Worm (Caenorhabditis elegans) whole organism, mixed stage, embryonic: Measurements from ENCODE around the gene C07C7.3.

ENCODE experiments used
- M03D4.4 ChIP-seq: sonication (generic microtip); optimal IDR thresholded peaks from 2 replicates; lab custom pipeline; 2017; ENCODE audit warnings: mild to moderate bottlenecking, missing genetic modification characterization, missing compliant biosample characterization
- bed-3 ChIP-seq: fragments of 200-800 bp; sonication (Bioruptor generic); optimal IDR thresholded peaks from 3 replicates; lab custom pipeline; 2018; ENCODE audit warnings: mild to moderate bottlenecking, missing genetic modification characterization, moderate library complexity, missing compliant biosample characterization
- blmp-1 ChIP-seq: fragments of 150-350 bp; optimal IDR thresholded peaks from 2 replicates; lab custom pipeline; 2014; ENCODE audit warnings: missing biosample characterization, missing genetic modification characterization
- ceh-39 ChIP-seq: fragments of 150-350 bp; optimal IDR thresholded peaks from 2 replicates; lab custom pipeline; 2014; ENCODE audit warnings: missing biosample characterization, missing genetic modification characterization
- ceh-43 ChIP-seq: fragments of 200-800 bp; sonication (Bioruptor generic); optimal IDR thresholded peaks from 2 replicates; lab custom pipeline; 2018; ENCODE audit warnings: mild to moderate bottlenecking, missing genetic modification characterization, moderate library complexity, missing compliant biosample characterization
- ceh-83 ChIP-seq: fragments of 200-800 bp; sonication (Bioruptor generic); optimal IDR thresholded peaks from 2 replicates; lab custom pipeline; 2018; ENCODE audit warnings: mild to moderate bottlenecking, missing genetic modification characterization, missing compliant biosample characterization
- ces-1 ChIP-seq: fragments of 150-350 bp; optimal IDR thresholded peaks from 2 replicates; lab custom pipeline; 2014; ENCODE audit warnings: missing biosample characterization, missing genetic modification reagents, missing genetic modification characterization
- cnd-1 ChIP-seq: fragments of 200-800 bp; sonication (Bioruptor generic); optimal IDR thresholded peaks from 2 replicates; lab custom pipeline; 2018; ENCODE audit warnings: mild to moderate bottlenecking, missing genetic modification characterization, missing compliant biosample characterization
- drap-1 ChIP-seq: fragments of 200-800 bp; sonication (Bioruptor generic); optimal IDR thresholded peaks from 3 replicates; lab custom pipeline; 2018; ENCODE audit warnings: mild to moderate bottlenecking, missing genetic modification characterization, missing compliant biosample characterization
- elt-1 ChIP-seq: sonication (generic microtip); optimal IDR thresholded peaks from 2 replicates; lab custom pipeline; 2017; ENCODE audit warnings: missing genetic modification characterization, mild to moderate bottlenecking, missing compliant biosample characterization, antibody characterized with exemption, moderate library complexity, borderline replicate concordance; ENCODE audit not compliant: insufficient read depth
- elt-3 ChIP-seq: fragments of 150-350 bp; optimal IDR thresholded peaks from 2 replicates; lab custom pipeline; 2014; ENCODE audit warnings: missing biosample characterization, missing genetic modification characterization
- flh-1 ChIP-seq: fragments of 200-800 bp; sonication (Bioruptor generic); optimal IDR thresholded peaks from 2 replicates; lab custom pipeline; 2018; ENCODE audit warnings: mild to moderate bottlenecking, missing genetic modification characterization, moderate library complexity, missing compliant biosample characterization
- ham-2 ChIP-seq: fragments of 200-800 bp; sonication (Bioruptor generic); optimal IDR thresholded peaks from 2 replicates; lab custom pipeline; 2018; ENCODE audit warnings: mild to moderate bottlenecking, missing genetic modification characterization, missing compliant biosample characterization
- hlh-1 ChIP-seq: fragments of 150-350 bp; optimal IDR thresholded peaks from 2 replicates; lab custom pipeline; 2014; ENCODE audit warnings: missing biosample characterization, missing genetic modification reagents, missing genetic modification characterization
- lin-32 ChIP-seq: fragments of 200-800 bp; sonication (Bioruptor generic); optimal IDR thresholded peaks from 2 replicates; lab custom pipeline; 2018; ENCODE audit warnings: mild to moderate bottlenecking, missing genetic modification characterization, missing compliant biosample characterization
- lsy-2 ChIP-seq: fragments of 150-350 bp; optimal IDR thresholded peaks from 2 replicates; lab custom pipeline; 2014; ENCODE audit warnings: missing biosample characterization, missing genetic modification characterization
- mab-5 ChIP-seq: fragments of 150-350 bp; optimal IDR thresholded peaks from 2 replicates; lab custom pipeline; 2014; ENCODE audit warnings: missing biosample characterization, missing genetic modification characterization
- mep-1 ChIP-seq: fragments of 150-350 bp; optimal IDR thresholded peaks from 2 replicates; lab custom pipeline; 2017; ENCODE audit warnings: missing biosample characterization, missing genetic modification reagents, missing genetic modification characterization, inconsistent platforms
- mls-2 ChIP-seq: sonication (generic microtip); optimal IDR thresholded peaks from 2 replicates; lab custom pipeline; 2016; ENCODE audit warnings: mild to moderate bottlenecking, missing genetic modification characterization, moderate library complexity, missing compliant biosample characterization
- nhr-12 ChIP-seq: fragments of 150-350 bp; optimal IDR thresholded peaks from 2 replicates; lab custom pipeline; 2014; ENCODE audit warnings: missing biosample characterization, missing genetic modification characterization
- nhr-2 ChIP-seq: fragments of 150-350 bp; optimal IDR thresholded peaks from 2 replicates; lab custom pipeline; 2014; ENCODE audit warnings: missing biosample characterization, missing genetic modification characterization
- nhr-237 ChIP-seq: fragments of 150-350 bp; optimal IDR thresholded peaks from 2 replicates; lab custom pipeline; 2014; ENCODE audit warnings: missing biosample characterization, missing genetic modification characterization
- nhr-28 ChIP-seq: fragments of 150-350 bp; optimal IDR thresholded peaks from 2 replicates; lab custom pipeline; 2014; ENCODE audit warnings: missing biosample characterization, missing genetic modification characterization
- nhr-76 ChIP-seq: sonication (generic microtip); optimal IDR thresholded peaks from 2 replicates; lab custom pipeline; 2017; ENCODE audit warnings: missing biosample characterization, missing genetic modification characterization
- pha-4 ChIP-seq: fragments of 150-350 bp; optimal IDR thresholded peaks from 2 replicates; lab custom pipeline; 2018; ENCODE audit warnings: missing biosample characterization, missing genetic modification reagents, missing genetic modification characterization
- sem-2 ChIP-seq: fragments of 200-800 bp; sonication (Bioruptor generic); optimal IDR thresholded peaks from 2 replicates; lab custom pipeline; 2018; ENCODE audit warnings: mild to moderate bottlenecking, missing genetic modification characterization, missing compliant biosample characterization
- snpc-4 ChIP-seq: fragments of 150-350 bp; optimal IDR thresholded peaks from 2 replicates; lab custom pipeline; 2014; ENCODE audit warnings: missing biosample characterization, missing genetic modification characterization
- sptf-1 ChIP-seq: sonication (generic microtip); optimal IDR thresholded peaks from 2 replicates; lab custom pipeline; 2017; ENCODE audit warnings: mild to moderate bottlenecking, missing genetic modification characterization, moderate library complexity, missing compliant biosample characterization
- tbx-8 ChIP-seq: fragments of 200-800 bp; sonication (Bioruptor generic); optimal IDR thresholded peaks from 2 replicates; lab custom pipeline; 2018; ENCODE audit warnings: mild to moderate bottlenecking, missing genetic modification characterization, moderate library complexity, missing compliant biosample characterization
- unc-120 ChIP-seq: sonication (generic microtip); optimal IDR thresholded peaks from 2 replicates; lab custom pipeline; 2017; ENCODE audit warnings: missing genetic modification characterization, missing compliant biosample characterization; ENCODE audit not compliant: poor library complexity, severe bottlenecking
- unc-39 ChIP-seq: fragments of 150-350 bp; optimal IDR thresholded peaks from 2 replicates; lab custom pipeline; 2014; ENCODE audit warnings: missing biosample characterization, missing genetic modification characterization
- unc-62 ChIP-seq: fragments of 150-350 bp; optimal IDR thresholded peaks from 2 replicates; lab custom pipeline; 2014; ENCODE audit warnings: missing biosample characterization, missing genetic modification reagents, missing genetic modification characterization
- zip-8 ChIP-seq: fragments of 150-350 bp; optimal IDR thresholded peaks from 2 replicates; lab custom pipeline; 2014; ENCODE audit warnings: missing biosample characterization, missing genetic modification characterization
- ztf-11 ChIP-seq: fragments of 150-350 bp; optimal IDR thresholded peaks from 2 replicates; lab custom pipeline; 2014; ENCODE audit warnings: missing biosample characterization, missing genetic modification characterization

Gene C07C7.3

DNA sequence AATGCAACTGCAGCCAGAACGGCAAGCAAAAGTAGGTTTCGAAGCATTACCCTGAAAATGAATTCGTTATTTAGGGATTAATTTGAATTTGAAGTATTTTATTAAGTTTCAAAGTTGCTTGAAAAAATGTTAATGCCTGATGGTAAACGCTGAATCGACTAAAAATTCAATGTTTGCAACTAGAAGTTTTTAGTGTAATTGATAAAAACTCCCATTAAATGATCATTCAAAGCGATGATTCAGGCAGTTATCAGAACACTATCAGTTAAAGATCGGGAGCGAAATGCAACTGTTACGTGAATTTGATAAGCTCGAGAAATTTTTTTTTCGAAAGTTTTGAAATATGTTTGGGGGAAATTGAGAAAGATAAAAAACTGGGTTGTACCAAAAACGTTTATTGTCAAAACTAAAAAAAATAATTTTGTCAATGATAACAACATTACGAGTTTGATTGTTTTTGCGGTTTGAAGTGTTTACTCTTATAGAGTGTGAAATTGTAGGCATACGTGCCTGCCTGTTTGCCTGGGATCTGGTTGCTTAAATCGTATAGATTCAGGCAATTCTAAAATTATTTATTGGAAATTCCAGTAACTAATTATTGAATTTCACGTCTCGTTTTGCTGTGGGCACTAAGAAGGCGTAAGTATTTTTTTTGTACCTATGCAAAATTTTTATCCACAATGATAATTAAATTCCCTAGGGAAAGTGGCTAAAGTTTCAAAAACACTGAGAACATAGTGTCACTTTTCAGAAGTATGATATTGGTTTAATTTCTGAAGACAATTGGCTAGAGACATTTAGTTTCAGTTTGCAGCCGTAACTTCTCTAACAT, 6.7 kb upstream of the C07C7.3 start, which contains the start of gene pcp-3:
pcp-3 (minus strand) TSS at position 51 of the 832 bp plus-strand sequence.
- no peak for TF ChIP-seq ceh-39
- TF ChIP-seq ham-2 (GFP tag; lab: Kevin White, UChicago): no peak
- no peak for TF ChIP-seq nhr-28 (tag; lab: Kevin White, UChicago)
- TF ChIP-seq mab-5: no peak
- no peak for TF ChIP-seq nhr-12 (tag; lab: Kevin White, UChicago)
- no peak for TF ChIP-seq ces-1 (GFP tag; lab: Kevin White, UChicago)
- no peak for TF ChIP-seq lsy-2 (tag; lab: Kevin White, UChicago)
- TF ChIP-seq unc-39: no peak
- no peak for TF ChIP-seq mep-1 (tag; lab: Kevin White, UChicago)
- TF ChIP-seq snpc-4 (tag; lab: Kevin White, UChicago): no peak
- no peak for TF ChIP-seq pha-4 (tag; lab: Kevin White, UChicago)
- TF ChIP-seq mls-2 (tag; lab: Kevin White, UChicago): no peak
- TF ChIP-seq, all 35 proteins: peak for 0

ce11 chrIV:9159863-9160262, 6.0 kb upstream of the C07C7.3 start:
- TF ChIP-seq ces-1 (GFP tag; lab: Kevin White, UChicago) (no peak), lsy-2 (tag; lab: Kevin White, UChicago) (no peak), blmp-1 (no peak), snpc-4 (tag; lab: Kevin White, UChicago) (no peak), ceh-39 (no peak), sem-2 (no peak)

- no peak for TF ChIP-seq ceh-43
- no peak for TF ChIP-seq cnd-1 (tag; lab: Kevin White, UChicago)
- TF ChIP-seq unc-62: no peak
- TF ChIP-seq nhr-12 (tag; lab: Kevin White, UChicago): no peak
- TF ChIP-seq zip-8 (tag; lab: Kevin White, UChicago): no peak
- TF ChIP-seq lsy-2 (tag; lab: Kevin White, UChicago): no peak
- TF ChIP-seq ceh-83 (GFP tag; lab: Kevin White, UChicago): no peak
- TF ChIP-seq ham-2 (GFP tag; lab: Kevin White, UChicago): no peak
Observed at ce11 chrIV:9165027-9165426, 824 bp upstream of the C07C7.3 start, which contains the start of gene pcp-2. TSS of gene pcp-2 (minus strand) at chrIV:9165127.

DNA sequence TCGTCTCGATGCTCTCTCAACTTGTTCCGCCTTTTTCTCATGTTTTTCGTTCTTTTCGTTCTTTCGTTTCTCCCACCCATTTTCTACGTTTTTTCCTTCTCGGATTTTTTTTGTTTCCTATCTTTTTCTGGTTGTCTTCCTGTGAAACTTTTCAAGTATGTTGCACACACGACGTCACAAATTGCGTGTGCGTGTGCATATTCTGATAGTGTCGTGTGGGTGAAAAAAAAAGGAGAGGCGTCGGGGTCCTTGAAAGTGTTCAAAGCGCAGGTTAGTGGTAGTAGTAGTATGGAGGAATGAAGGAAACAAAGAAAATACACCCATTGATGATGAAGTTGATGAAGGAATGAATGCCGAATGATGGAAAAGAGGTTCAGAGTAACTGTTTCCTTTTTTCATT, 3.9 kb downstream of the C07C7.3 start:
- no peak for TF ChIP-seq nhr-12 (tag; lab: Kevin White, UChicago)

- TF ChIP-seq tbx-8 (GFP tag; lab: Kevin White, UChicago) (no peak), ztf-11 (no peak), ham-2 (GFP tag; lab: Kevin White, UChicago) (no peak)
Observed at ce11 chrIV:9184547-9184946, 18.7 kb downstream of the C07C7.3 start, which contains the start of gene C07C7.1. TSS of gene C07C7.1 (plus strand) at chrIV:9184847.

DNA sequence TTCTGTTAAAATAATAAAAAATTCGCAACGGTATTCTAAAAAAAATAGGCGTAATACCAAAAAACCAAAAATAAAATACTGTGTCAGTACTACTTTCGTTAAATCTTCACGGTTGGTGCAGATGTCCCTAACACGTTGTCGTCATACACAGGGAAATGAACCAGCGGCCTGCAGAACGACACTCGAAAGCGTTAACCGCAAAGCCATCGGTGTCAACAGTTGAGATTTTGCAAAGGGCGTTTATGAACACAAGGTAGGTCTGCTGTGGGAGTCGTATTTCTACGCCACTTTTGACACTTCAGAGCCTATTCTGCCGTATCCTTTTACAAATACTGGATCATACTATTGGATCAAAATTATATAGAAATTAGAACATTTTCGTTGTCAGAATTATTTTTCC, 25.3 kb downstream of the C07C7.3 start:
- TF ChIP-seq ceh-39 (peak; percentile 14), nhr-2 (tag; lab: Kevin White, UChicago) (no peak), unc-39 (peak; percentile 81), hlh-1 (tag; lab: Kevin White, UChicago) (peak; percentile 65), mab-5 (no peak), elt-3 (tag; lab: Kevin White, UChicago) (peak; percentile 65), mep-1 (tag; lab: Kevin White, UChicago) (peak; percentile 77), mls-2 (tag; lab: Kevin White, UChicago) (peak; percentile 97), bed-3 (GFP tag; lab: Kevin White, UChicago) (peak; percentile 88), nhr-237 (tag; lab: Kevin White, UChicago) (no peak), tbx-8 (GFP tag; lab: Kevin White, UChicago) (peak; percentile 81), nhr-12 (tag; lab: Kevin White, UChicago) (peak; percentile 29), cnd-1 (tag; lab: Kevin White, UChicago) (peak; percentile 96), unc-120 (tag; lab: Kevin White, UChicago) (peak; percentile 92), sem-2 (peak; percentile 93), ces-1 (GFP tag; lab: Kevin White, UChicago) (no peak), drap-1 (peak; percentile 97), snpc-4 (tag; lab: Kevin White, UChicago) (no peak), nhr-76 (tag; lab: Kevin White, UChicago) (no peak), unc-62 (peak; percentile 75), nhr-28 (tag; lab: Kevin White, UChicago) (peak; percentile 22), pha-4 (tag; lab: Kevin White, UChicago) (peak; percentile 86), blmp-1 (no peak), M03D4.4 (tag; lab: Kevin White, UChicago) (peak; percentile 96), lin-32 (GFP tag; lab: Kevin White, UChicago) (peak; percentile 94), lsy-2 (tag; lab: Kevin White, UChicago) (peak; percentile 54), flh-1 (peak; percentile 92), ztf-11 (peak; percentile 33), ceh-83 (GFP tag; lab: Kevin White, UChicago) (peak; percentile 95), sptf-1 (peak; percentile 97), ceh-43 (peak; percentile 93), ham-2 (GFP tag; lab: Kevin White, UChicago) (peak; percentile 91), elt-1 (tag; lab: Kevin White, UChicago) (no peak)
